Comparison of ENCODE assay signal across 1 fruit fly cellular context in genomic region chr3L:3070274-3071204, dm6.
TF ChIP-seq lines count a peak whose summit lies in the region.

CG32486 (minus strand) TSS chr3L:3070839.
PAN3 (plus strand) TSS chr3L:3071133.

TF ChIP-seq in whole organism, embryonic, 481 proteins besides CTCF, POLR2A, EP300 and RAD21 (continued from another document and continues in another):
- TF ChIP-seq Hr39 (optimal IDR thresholded peaks at IDR 0.05; lab: Kevin White, UChicago) (no peak), ewg (GFP tag; optimal IDR thresholded peaks at IDR 0.05; lab: Kevin White, UChicago) (peak; percentile 26), dpn (GFP tag; optimal IDR thresholded peaks at IDR 0.05; lab: Kevin White, UChicago) (peak; percentile 21 to 46), chinmo (GFP tag; IDR thresholded peaks at IDR 0.05; lab: Robert Waterston, UW; ENCODE audit: partially characterized antibody) (peak; percentile 97), CG2889 (GFP tag; IDR thresholded peaks at IDR 0.05; lab: Robert Waterston, UW) (no peak), Dp (GFP tag; optimal IDR thresholded peaks at IDR 0.05; lab: Kevin White, UChicago) (peak; percentile 61), Scr (GFP tag; IDR thresholded peaks at IDR 0.05; lab: Robert Waterston, UW; ENCODE audit: partially characterized antibody) (peak; percentile 86), pita (GFP tag; optimal IDR thresholded peaks at IDR 0.05; lab: Kevin White, UChicago) (peak; percentile 76), Bdp1 (GFP tag; optimal IDR thresholded peaks at IDR 0.05; lab: Kevin White, UChicago) (no peak), ranshi (GFP tag; IDR thresholded peaks at IDR 0.05; lab: Robert Waterston, UW) (peak; percentile 6; the same call in 1 of the 2 replicates), H15 (GFP tag; IDR thresholded peaks at IDR 0.05; lab: Robert Waterston, UW) (no peak), CG13775 (GFP tag; optimal IDR thresholded peaks at IDR 0.05; lab: Kevin White, UChicago) (peak; percentile 29), gcm2 (GFP tag; optimal IDR thresholded peaks at IDR 0.05; lab: Kevin White, UChicago) (no peak), HmgZ (tag; optimal IDR thresholded peaks at IDR 0.05; lab: Kevin White, UChicago) (peak; percentile 88), Sry-δ (GFP tag; optimal IDR thresholded peaks at IDR 0.05; lab: Kevin White, UChicago) (peak; percentile 63), CG10267 (tag; optimal IDR thresholded peaks at IDR 0.05; lab: Kevin White, UChicago) (peak; percentile 80), Vsx1 (GFP tag; optimal IDR thresholded peaks at IDR 0.05; lab: Kevin White, UChicago) (peak; percentile 49), CG6654 (GFP tag; optimal IDR thresholded peaks at IDR 0.05; lab: Kevin White, UChicago) (no peak), CG12219 (GFP tag; optimal IDR thresholded peaks at IDR 0.05; lab: Kevin White, UChicago) (no peak), ash1 (GFP tag; optimal IDR thresholded peaks at IDR 0.05; lab: Kevin White, UChicago) (peak; percentile 66), CG4424 (GFP tag; optimal IDR thresholded peaks at IDR 0.05; lab: Kevin White, UChicago) (peak; percentile 42), Trl (optimal IDR thresholded peaks at IDR 0.05; lab: Kevin White, UChicago) (peak; percentile 31 to 49), Trl (GFP tag; optimal IDR thresholded peaks at IDR 0.05; lab: Kevin White, UChicago) (peak; percentile 63), D19B (GFP tag; optimal IDR thresholded peaks at IDR 0.05; lab: Kevin White, UChicago) (no peak), CG15073 (GFP tag; optimal IDR thresholded peaks at IDR 0.05; lab: Kevin White, UChicago) (no peak), CG3838 (GFP tag; optimal IDR thresholded peaks at IDR 0.05; lab: Kevin White, UChicago) (no peak), slp2 (GFP tag; optimal IDR thresholded peaks at IDR 0.05; lab: Kevin White, UChicago) (no peak), CG9797 (GFP tag; optimal IDR thresholded peaks at IDR 0.05; lab: Kevin White, UChicago) (peak; percentile 100), CG18599 (GFP tag; optimal IDR thresholded peaks at IDR 0.05; lab: Kevin White, UChicago) (peak; percentile 53), CG9817 (tag; optimal IDR thresholded peaks at IDR 0.05; lab: Kevin White, UChicago) (peak; percentile 31), C15 (GFP tag; IDR thresholded peaks at IDR 0.05; lab: Robert Waterston, UW) (no peak), br (optimal IDR thresholded peaks at IDR 0.05; lab: Kevin White, UChicago) (no peak), sim (GFP tag; IDR thresholded peaks at IDR 0.05; lab: Robert Waterston, UW) (no peak), dimm (GFP tag; IDR thresholded peaks at IDR 0.05; lab: Robert Waterston, UW) (no peak), MTF-1 (GFP tag; optimal IDR thresholded peaks at IDR 0.05; lab: Kevin White, UChicago; ENCODE audit: borderline replicate concordance) (peak; percentile 77), CG3847 (GFP tag; IDR thresholded peaks at IDR 0.05; lab: Robert Waterston, UW) (peak; percentile 72), emc (GFP tag; optimal IDR thresholded peaks at IDR 0.05; lab: Kevin White, UChicago) (no peak), Dbx (GFP tag; IDR thresholded peaks at IDR 0.05; lab: Robert Waterston, UW) (peak; percentile 65; the same call in 2 of the 3 replicates), cas (GFP tag; IDR thresholded peaks at IDR 0.05; lab: Robert Waterston, UW) (peak; percentile 18; the same call in 1 of the 2 replicates), Mad (GFP tag; optimal IDR thresholded peaks at IDR 0.05; lab: Kevin White, UChicago) (no peak), chif (GFP tag; optimal IDR thresholded peaks at IDR 0.05; lab: Kevin White, UChicago) (no peak), unc-4 (GFP tag; IDR thresholded peaks at IDR 0.05; lab: Robert Waterston, UW; ENCODE audit: partially characterized antibody) (peak; percentile 89), vvl (GFP tag; IDR thresholded peaks at IDR 0.05; lab: Robert Waterston, UW) (peak; percentile 59), tin (GFP tag; optimal IDR thresholded peaks at IDR 0.05; lab: Kevin White, UChicago) (peak; percentile 14), Lpt (GFP tag; optimal IDR thresholded peaks at IDR 0.05; lab: Kevin White, UChicago) (no peak), Oli (tag; optimal IDR thresholded peaks at IDR 0.05; lab: Kevin White, UChicago) (peak; percentile 9), Neu2 (GFP tag; optimal IDR thresholded peaks at IDR 0.05; lab: Kevin White, UChicago; ENCODE audit: borderline replicate concordance) (peak; percentile 67), Kr (GFP tag; optimal IDR thresholded peaks at IDR 0.05; lab: Kevin White, UChicago) (no peak), CG4282 (GFP tag; optimal IDR thresholded peaks at IDR 0.05; lab: Kevin White, UChicago) (no peak), CG34224 (GFP tag; IDR thresholded peaks at IDR 0.05; lab: Robert Waterston, UW; ENCODE audit: partially characterized antibody) (peak; percentile 59), CG14667 (GFP tag; IDR thresholded peaks at IDR 0.05; lab: Robert Waterston, UW) (no peak), so (GFP tag; IDR thresholded peaks at IDR 0.05; lab: Robert Waterston, UW) (no peak), trh (GFP tag; optimal IDR thresholded peaks at IDR 0.05; lab: Kevin White, UChicago) (no peak), Dip3 (GFP tag; optimal IDR thresholded peaks at IDR 0.05; lab: Kevin White, UChicago) (peak; percentile 44), CG1792 (GFP tag; optimal IDR thresholded peaks at IDR 0.05; lab: Kevin White, UChicago) (no peak), lab (GFP tag; optimal IDR thresholded peaks at IDR 0.05; lab: Kevin White, UChicago) (peak; percentile 80), Med (GFP tag; lab: Kevin White, UChicago) (peak; percentile 93), CG14441 (GFP tag; IDR thresholded peaks at IDR 0.05; lab: Robert Waterston, UW) (0 out of 2 replicates have a peak, but pooled peaks have one; percentile 18), ATbp (GFP tag; optimal IDR thresholded peaks at IDR 0.05; lab: Kevin White, UChicago) (peak; percentile 21), ab (GFP tag; optimal IDR thresholded peaks at IDR 0.05; lab: Kevin White, UChicago) (peak; percentile 81), D19A (tag; optimal IDR thresholded peaks at IDR 0.05; lab: Kevin White, UChicago) (no peak), Dek (tag; optimal IDR thresholded peaks at IDR 0.05; lab: Kevin White, UChicago) (peak; percentile 70), CG2202 (tag; optimal IDR thresholded peaks at IDR 0.05; lab: Kevin White, UChicago) (peak; percentile 31), CG12769 (tag; optimal IDR thresholded peaks at IDR 0.05; lab: Kevin White, UChicago) (peak; percentile 84), CG6175 (GFP tag; IDR thresholded peaks at IDR 0.05; lab: Robert Waterston, UW) (no peak; the same call in 2 of the 3 replicates), CG18011 (GFP tag; optimal IDR thresholded peaks at IDR 0.05; lab: Kevin White, UChicago) (peak; percentile 3), Six4 (GFP tag; optimal IDR thresholded peaks at IDR 0.05; lab: Kevin White, UChicago) (no peak), CG4854 (GFP tag; optimal IDR thresholded peaks at IDR 0.05; lab: Kevin White, UChicago) (no peak), Hr3 (GFP tag; optimal IDR thresholded peaks at IDR 0.05; lab: Kevin White, UChicago) (peak; percentile 15), CG8281 (tag; optimal IDR thresholded peaks at IDR 0.05; lab: Kevin White, UChicago) (no peak), Sin3A (optimal IDR thresholded peaks at IDR 0.05; lab: Kevin White, UChicago) (peak; percentile 85), CG10654 (GFP tag; optimal IDR thresholded peaks at IDR 0.05; lab: Kevin White, UChicago) (peak; percentile 8), CG17802 (tag; optimal IDR thresholded peaks at IDR 0.05; lab: Kevin White, UChicago) (no peak), en (GFP tag; optimal IDR thresholded peaks at IDR 0.05; lab: Kevin White, UChicago) (no peak), cg (GFP tag; optimal IDR thresholded peaks at IDR 0.05; lab: Kevin White, UChicago) (peak; percentile 88), CG11504 (tag; optimal IDR thresholded peaks at IDR 0.05; lab: Kevin White, UChicago) (peak; percentile 61), YL-1 (GFP tag; optimal IDR thresholded peaks at IDR 0.05; lab: Kevin White, UChicago) (peak; percentile 54), shn (GFP tag; optimal IDR thresholded peaks at IDR 0.05; lab: Kevin White, UChicago) (no peak), CG43689 (GFP tag; IDR thresholded peaks at IDR 0.05; lab: Robert Waterston, UW) (no peak), toy (GFP tag; IDR thresholded peaks at IDR 0.05; lab: Robert Waterston, UW) (no peak), tgo (GFP tag; IDR thresholded peaks at IDR 0.05; lab: Robert Waterston, UW) (no peak), dysf (GFP tag; IDR thresholded peaks at IDR 0.05; lab: Robert Waterston, UW) (peak; percentile 5; the same call in 1 of the 3 replicates), sqz (GFP tag; optimal IDR thresholded peaks at IDR 0.05; lab: Kevin White, UChicago) (peak; percentile 64), CG2875 (GFP tag; optimal IDR thresholded peaks at IDR 0.05; lab: Kevin White, UChicago) (peak; percentile 40), CG5245 (GFP tag; optimal IDR thresholded peaks at IDR 0.05; lab: Kevin White, UChicago) (no peak), gsb (GFP tag; IDR thresholded peaks at IDR 0.05; lab: Robert Waterston, UW) (peak; percentile 38), CG13624 (GFP tag; optimal IDR thresholded peaks at IDR 0.05; lab: Kevin White, UChicago) (peak; percentile 61), ssp (GFP tag; IDR thresholded peaks at IDR 0.05; lab: Robert Waterston, UW) (no peak), CG32772 (GFP tag; IDR thresholded peaks at IDR 0.05; lab: Robert Waterston, UW) (no peak), eve (GFP tag; optimal IDR thresholded peaks at IDR 0.05; lab: Kevin White, UChicago) (no peak), Sox100B (GFP tag; optimal IDR thresholded peaks at IDR 0.05; lab: Kevin White, UChicago) (no peak), CG30403 (GFP tag; optimal IDR thresholded peaks at IDR 0.05; lab: Kevin White, UChicago) (peak; percentile 38), lbe (GFP tag; optimal IDR thresholded peaks at IDR 0.05; lab: Kevin White, UChicago) (peak; percentile 47), CG5953 (GFP tag; IDR thresholded peaks at IDR 0.05; lab: Robert Waterston, UW) (no peak), prd (optimal IDR thresholded peaks at IDR 0.05; lab: Kevin White, UChicago) (no peak), prd (GFP tag; IDR thresholded peaks at IDR 0.05; lab: Robert Waterston, UW) (peak; percentile 21; the same call in 1 of the 3 replicates), CG2712 (tag; optimal IDR thresholded peaks at IDR 0.05; lab: Kevin White, UChicago) (peak; percentile 66), pum (GFP tag; optimal IDR thresholded peaks at IDR 0.05; lab: Kevin White, UChicago) (no peak), Abd-B (GFP tag; optimal IDR thresholded peaks at IDR 0.05; lab: Kevin White, UChicago) (peak; percentile 96), tll (GFP tag; optimal IDR thresholded peaks at IDR 0.05; lab: Kevin White, UChicago) (peak in 1 of 2 experiments; percentile 1), danr (GFP tag; IDR thresholded peaks at IDR 0.05; lab: Robert Waterston, UW) (no peak), CG31365 (tag; optimal IDR thresholded peaks at IDR 0.05; lab: Kevin White, UChicago) (peak; percentile 35), CG10543 (GFP tag; optimal IDR thresholded peaks at IDR 0.05; lab: Kevin White, UChicago) (peak; percentile 78), h (optimal IDR thresholded peaks at IDR 0.05; lab: Kevin White, UChicago) (no peak), CG17361 (GFP tag; IDR thresholded peaks at IDR 0.05; lab: Robert Waterston, UW) (peak; percentile 43; the same call in 2 of the 3 replicates), Blimp-1 (GFP tag; optimal IDR thresholded peaks at IDR 0.05; lab: Kevin White, UChicago) (peak; percentile 41), CG12659 (GFP tag; optimal IDR thresholded peaks at IDR 0.05; lab: Kevin White, UChicago) (peak; percentile 93), CG10462 (GFP tag; optimal IDR thresholded peaks at IDR 0.05; lab: Kevin White, UChicago) (no peak), lola (GFP tag; optimal IDR thresholded peaks at IDR 0.05; lab: Kevin White, UChicago) (no peak), CG7271 (tag; optimal IDR thresholded peaks at IDR 0.05; lab: Kevin White, UChicago) (peak; percentile 26), CG15011 (GFP tag; optimal IDR thresholded peaks at IDR 0.05; lab: Kevin White, UChicago) (peak; percentile 11), Fer1 (GFP tag; optimal IDR thresholded peaks at IDR 0.05; lab: Kevin White, UChicago) (peak; percentile 77), Pdp1 (GFP tag; optimal IDR thresholded peaks at IDR 0.05; lab: Kevin White, UChicago) (peak in 1 of 2 experiments; percentile 41), mld (GFP tag; IDR thresholded peaks at IDR 0.05; lab: Robert Waterston, UW; ENCODE audit: partially characterized antibody) (0 out of 3 replicates have a peak, but pooled peaks have one; percentile 31), hb (GFP tag; IDR thresholded peaks at IDR 0.05; lab: Robert Waterston, UW; ENCODE audit: partially characterized antibody) (peak; percentile 68; the same call in 2 of the 3 replicates), abd-A (tag; optimal IDR thresholded peaks at IDR 0.05; lab: Kevin White, UChicago) (peak; percentile 84), E2f1 (GFP tag; IDR thresholded peaks at IDR 0.05; lab: Robert Waterston, UW) (0 out of 2 replicates have a peak, but pooled peaks have one; percentile 10), Oaz (GFP tag; IDR thresholded peaks at IDR 0.05; lab: Robert Waterston, UW) (no peak), CG12744 (GFP tag; optimal IDR thresholded peaks at IDR 0.05; lab: Kevin White, UChicago) (peak; percentile 5), jing (GFP tag; optimal IDR thresholded peaks at IDR 0.05; lab: Kevin White, UChicago) (no peak), sd (tag; optimal IDR thresholded peaks at IDR 0.05; lab: Kevin White, UChicago) (peak; percentile 39), CG10147 (GFP tag; optimal IDR thresholded peaks at IDR 0.05; lab: Kevin White, UChicago) (peak; percentile 51), Rfx (GFP tag; IDR thresholded peaks at IDR 0.05; lab: Robert Waterston, UW) (peak; percentile 65), Ravus (GFP tag; IDR thresholded peaks at IDR 0.05; lab: Robert Waterston, UW) (no peak), Nf-YA (GFP tag; IDR thresholded peaks at IDR 0.05; lab: Robert Waterston, UW) (no peak), sens (GFP tag; lab: Kevin White, UChicago) (peak; percentile 82), Lim3 (GFP tag; IDR thresholded peaks at IDR 0.05; lab: Robert Waterston, UW) (no peak), CG3163 (GFP tag; optimal IDR thresholded peaks at IDR 0.05; lab: Kevin White, UChicago) (peak; percentile 68), az2 (GFP tag; optimal IDR thresholded peaks at IDR 0.05; lab: Kevin White, UChicago) (no peak), NFAT (GFP tag; IDR thresholded peaks at IDR 0.05; lab: Robert Waterston, UW) (peak; percentile 76), zen (tag; optimal IDR thresholded peaks at IDR 0.05; lab: Kevin White, UChicago) (peak; percentile 52), CG34422 (GFP tag; IDR thresholded peaks at IDR 0.05; lab: Robert Waterston, UW) (peak; percentile 87), PHDP (tag; optimal IDR thresholded peaks at IDR 0.05; lab: Kevin White, UChicago) (peak; percentile 47)
